Worm (Caenorhabditis elegans): ENCODE measurements around the gene F54D5.23.
"Not testable (repeated sequence)": the region's sequence is repeated elsewhere in the genome, so short reads cannot be mapped to it uniquely, and the experiment has no call there.

F54D5.23 gene

ce11 chrII:11566970-11567711, 1.9 kb downstream of the F54D5.23 start, which contains the start of gene F54D5.5 (continued):
- TF ChIP-seq snu-23 (GFP tag; optimal IDR thresholded peaks at IDR 0.05) = peak; percentile 9
- TF ChIP-seq mef-2 (tag; optimal IDR thresholded peaks at IDR 0.05) = no peak
- peak; percentile 8 for TF ChIP-seq egl-13 (tag; optimal IDR thresholded peaks at IDR 0.05)
- no peak for TF ChIP-seq hpl-2 (GFP tag; optimal IDR thresholded peaks at IDR 0.05)
- peak; percentile 45 to 47 for TF ChIP-seq lin-35 (GFP tag; optimal IDR thresholded peaks at IDR 0.05)

- no peak for TF ChIP-seq fkh-10 (GFP tag; optimal IDR thresholded peaks at IDR 0.05)
- TF ChIP-seq skn-1 (tag; optimal IDR thresholded peaks at IDR 0.05) = no peak
- TF ChIP-seq nhr-237 (tag; optimal IDR thresholded peaks at IDR 0.05) = no peak
- TF ChIP-seq nhr-71 (tag; optimal IDR thresholded peaks at IDR 0.05) = no peak
- TF ChIP-seq xbp-1 (tag; optimal IDR thresholded peaks at IDR 0.05) = no peak
These were observed 5.0 kb downstream of the F54D5.23 start, which contains the start of gene F54D5.15 for ce11 chrII:11564127-11564526. Gene F54D5.15 (minus strand): TSS chrII:11564227.

- TF ChIP-seq nhr-85 (tag) = no peak
- no peak for TF ChIP-seq sox-4 (tag; optimal IDR thresholded peaks at IDR 0.05)
- no peak for TF ChIP-seq Y116A8C.19 (tag; optimal IDR thresholded peaks at IDR 0.05; ENCODE audit: borderline replicate concordance)
- TF ChIP-seq hlh-17 (GFP tag; optimal IDR thresholded peaks at IDR 0.05; ENCODE audit: borderline replicate concordance) = no peak
- TF ChIP-seq sptf-1 (tag; optimal IDR thresholded peaks at IDR 0.05) = no peak
- TF ChIP-seq fkh-4 (tag; optimal IDR thresholded peaks at IDR 0.05; ENCODE audit: borderline replicate concordance) = no peak
- TF ChIP-seq lir-3 (tag; optimal IDR thresholded peaks at IDR 0.05; ENCODE audit: poor library complexity) = no peak
- TF ChIP-seq snpc-4 (tag; optimal IDR thresholded peaks at IDR 0.05) = no peak
- no peak for TF ChIP-seq lin-35 (GFP tag; optimal IDR thresholded peaks at IDR 0.05)
- no peak for TF ChIP-seq ces-1 (GFP tag; optimal IDR thresholded peaks at IDR 0.05)
- TF ChIP-seq ztf-4 (tag; optimal IDR thresholded peaks at IDR 0.05) = no peak
- TF ChIP-seq nhr-20 (tag; optimal IDR thresholded peaks at IDR 0.05) = no peak
- TF ChIP-seq ceh-63 (GFP tag; optimal IDR thresholded peaks at IDR 0.05) = no peak
- TF ChIP-seq unc-98 (GFP tag; IDR thresholded peaks at IDR 0.05) = no peak
- TF ChIP-seq ztf-11 (tag; optimal IDR thresholded peaks at IDR 0.05) = no peak
- TF ChIP-seq efl-1 (optimal IDR thresholded peaks at IDR 0.05) = no peak
- TF ChIP-seq efl-1 (GFP tag; optimal IDR thresholded peaks at IDR 0.05 in 1 of 2) = no peak
- TF ChIP-seq lin-39 (tag; optimal IDR thresholded peaks at IDR 0.05) = no peak
- no peak for TF ChIP-seq rnt-1 (tag; optimal IDR thresholded peaks at IDR 0.05)
- no peak for TF ChIP-seq nhr-28 (tag; optimal IDR thresholded peaks at IDR 0.05)
These were observed 12.7 kb downstream of the F54D5.23 start, which contains the start of gene F54D5.17 for ce11 chrII:11556338-11556737. Gene F54D5.17 (plus strand): TSS chrII:11556638.

ce11 chrII:11555634-11556033, 13.5 kb downstream of the F54D5.23 start, which contains the start of gene F54D5.24:
Gene F54D5.24 (plus strand): TSS chrII:11555949.
- TF ChIP-seq ztf-4 (tag; optimal IDR thresholded peaks at IDR 0.05) = no peak
- TF ChIP-seq xbp-1 (tag; optimal IDR thresholded peaks at IDR 0.05) = no peak
- no peak for TF ChIP-seq vab-15 (tag; optimal IDR thresholded peaks at IDR 0.05)
- TF ChIP-seq aha-1 (tag; optimal IDR thresholded peaks at IDR 0.05) = no peak
- TF ChIP-seq nhr-11 (tag; optimal IDR thresholded peaks at IDR 0.05) = no peak
- no peak for TF ChIP-seq lin-35 (GFP tag; optimal IDR thresholded peaks at IDR 0.05)

ce11 chrII:11551981-11552380, 17.1 kb downstream of the F54D5.23 start, which contains the start of gene dhgd-1:
Gene dhgd-1 (minus strand): TSS chrII:11552081.
- TF ChIP-seq ceh-82 (tag; optimal IDR thresholded peaks at IDR 0.05); lin-14 (GFP tag; optimal IDR thresholded peaks at IDR 0.05); tlp-1 (tag; optimal IDR thresholded peaks at IDR 0.05): not testable (repeated sequence)
